Worm (Caenorhabditis elegans): ENCODE results near the gene B0273.115.

- TF ChIP-seq ama-1 (optimal IDR thresholded peaks at IDR 0.05) (no peak), pha-4 (tag; optimal IDR thresholded peaks at IDR 0.05) (no peak)
These were observed 11.7 kb downstream of the B0273.115 start, which contains the start of gene T11F8.1 for ce11 chrIV:5479289-5479688.

Measured in whole organism, late embryonic.